Fruit fly (Drosophila melanogaster) whole organism, embryonic: ENCODE data around the gene Hpd.

Source experiments
- Atf3 ChIP-seq: fragments of 200-800 bp; sonication (Bioruptor generic); optimal IDR thresholded peaks from 3 replicates; lab custom pipeline; 2016; ENCODE audit warnings: missing biosample characterization, missing genetic modification characterization
- Awh ChIP-seq: fragments of 200-800 bp; sonication (Bioruptor generic); IDR thresholded peaks from 2 replicates; pipeline ENCODE4, ENCODE4 v1.3.6; 2022; ENCODE audit warnings: missing biosample characterization, missing genetic modification characterization
- BtbVII ChIP-seq: fragments of 200-800 bp; sonication (Bioruptor generic); optimal IDR thresholded peaks from 3 replicates; lab custom pipeline; 2017; ENCODE audit warnings: missing biosample characterization, mild to moderate bottlenecking, missing genetic modification characterization
- CG10462 ChIP-seq: fragments of 200-800 bp; sonication (Bioruptor generic); optimal IDR thresholded peaks from 2 replicates; lab custom pipeline; 2016; ENCODE audit warnings: missing biosample characterization, missing genetic modification characterization
- CG11696 ChIP-seq: fragments of 200-800 bp; sonication (Bioruptor generic); IDR thresholded peaks from 2 replicates; pipeline ENCODE4 v1.3.6; 2022; ENCODE audit warnings: missing biosample characterization, missing genetic modification characterization
- CG12155 ChIP-seq: fragments of 200-800 bp; sonication (Bioruptor generic); optimal IDR thresholded peaks from 3 replicates; lab custom pipeline; 2016; ENCODE audit warnings: missing biosample characterization, missing genetic modification characterization
- CG12219 ChIP-seq: fragments of 200-800 bp; sonication (Bioruptor generic); optimal IDR thresholded peaks from 3 replicates; lab custom pipeline; 2018; ENCODE audit warnings: missing biosample characterization, mild to moderate bottlenecking, missing genetic modification characterization
- CG13123 ChIP-seq: fragments of 200-800 bp; sonication (Bioruptor generic); optimal IDR thresholded peaks from 2 replicates; lab custom pipeline; 2016; ENCODE audit warnings: missing biosample characterization, missing genetic modification characterization
- CG13424 ChIP-seq: fragments of 200-800 bp; sonication (Bioruptor generic); optimal IDR thresholded peaks from 2 replicates; lab custom pipeline; 2019; ENCODE audit warnings: missing biosample characterization, mild to moderate bottlenecking, missing genetic modification characterization, moderate library complexity
- CG15011 ChIP-seq: fragments of 200-800 bp; sonication (Bioruptor generic); optimal IDR thresholded peaks from 3 replicates; lab custom pipeline; 2018; ENCODE audit warnings: missing biosample characterization, mild to moderate bottlenecking, missing genetic modification characterization
- CG15479 ChIP-seq: fragments of 200-800 bp; sonication (Bioruptor generic); optimal IDR thresholded peaks from 3 replicates; lab custom pipeline; 2019; ENCODE audit warnings: missing biosample characterization, mild to moderate bottlenecking, missing genetic modification characterization, moderate library complexity
- CG18599 ChIP-seq: fragments of 200-800 bp; sonication (Bioruptor generic); optimal IDR thresholded peaks from 3 replicates; lab custom pipeline; 2017; ENCODE audit warnings: missing biosample characterization, missing genetic modification characterization, mild to moderate bottlenecking, moderate library complexity, missing genetic modification reagents
- CG2120 ChIP-seq: fragments of 200-800 bp; sonication (Bioruptor generic); optimal IDR thresholded peaks from 3 replicates; lab custom pipeline; 2016; ENCODE audit warnings: missing biosample characterization, missing genetic modification characterization
- CG4707 ChIP-seq: fragments of 200-800 bp; sonication (Bioruptor generic); optimal IDR thresholded peaks from 2 replicates; lab custom pipeline; 2018; ENCODE audit warnings: missing biosample characterization, mild to moderate bottlenecking, missing genetic modification characterization, moderate library complexity
- CG7556 ChIP-seq: fragments of 200-800 bp; sonication (Bioruptor generic); optimal IDR thresholded peaks from 2 replicates; lab custom pipeline; 2017; ENCODE audit warnings: missing biosample characterization, mild to moderate bottlenecking, missing genetic modification characterization
- CG7928 ChIP-seq: fragments of 200-800 bp; sonication (Bioruptor generic); optimal IDR thresholded peaks from 2 replicates; lab custom pipeline; 2017; ENCODE audit warnings: missing biosample characterization, mild to moderate bottlenecking, missing genetic modification characterization
- Dbx ChIP-seq: fragments of 200-800 bp; sonication (Bioruptor generic); IDR thresholded peaks from 3 replicates; pipeline ENCODE4 v1.3.6; 2022; ENCODE audit warnings: missing biosample characterization, missing genetic modification characterization
- Dip3 ChIP-seq: fragments of 200-800 bp; sonication (Bioruptor generic); optimal IDR thresholded peaks from 3 replicates; lab custom pipeline; 2016; ENCODE audit warnings: missing biosample characterization, missing genetic modification characterization
- HLH3B ChIP-seq: fragments of 200-800 bp; sonication (Bioruptor generic); IDR thresholded peaks from 2 replicates; pipeline ENCODE4 v1.3.6; 2022; ENCODE audit warnings: missing biosample characterization, missing genetic modification characterization
- HLH54F ChIP-seq: fragments of 200-800 bp; sonication (Bioruptor generic); optimal IDR thresholded peaks from 3 replicates; lab custom pipeline; 2016; ENCODE audit warnings: missing biosample characterization, missing genetic modification characterization
- HmgZ ChIP-seq: fragments of 200-800 bp; sonication (Bioruptor generic); optimal IDR thresholded peaks from 2 replicates; lab custom pipeline; 2018; ENCODE audit warnings: missing biosample characterization, mild to moderate bottlenecking, missing genetic modification characterization
- NfI ChIP-seq: fragments of 200-800 bp; sonication (Bioruptor generic); optimal IDR thresholded peaks from 3 replicates; lab custom pipeline; 2018; ENCODE audit warnings: missing biosample characterization, mild to moderate bottlenecking, missing genetic modification characterization, moderate library complexity
- Sox102F ChIP-seq: fragments of 200-800 bp; sonication (Bioruptor generic); optimal IDR thresholded peaks from 2 replicates; lab custom pipeline; 2018; ENCODE audit warnings: missing biosample characterization, mild to moderate bottlenecking, missing genetic modification characterization, moderate library complexity
- TFAM ChIP-seq: fragments of 200-800 bp; sonication (Bioruptor generic); optimal IDR thresholded peaks from 2 replicates; lab custom pipeline; 2017; ENCODE audit warnings: missing biosample characterization, missing genetic modification characterization, inconsistent platforms
- Taf1 ChIP-seq: fragments of 200-800 bp; sonication (Bioruptor generic); IDR thresholded peaks from 2 replicates; pipeline ENCODE4 v1.3.6; 2022; ENCODE audit warnings: missing biosample characterization, missing genetic modification characterization
- Vsx1 ChIP-seq: fragments of 200-800 bp; sonication (Bioruptor generic); optimal IDR thresholded peaks from 2 replicates; lab custom pipeline; 2017; ENCODE audit warnings: missing biosample characterization, mild to moderate bottlenecking, missing genetic modification characterization, missing genetic modification reagents
- ac ChIP-seq: fragments of 200-800 bp; sonication (Bioruptor generic); optimal IDR thresholded peaks from 3 replicates; lab custom pipeline; 2017; ENCODE audit warnings: missing biosample characterization, mild to moderate bottlenecking, missing genetic modification characterization
- cg ChIP-seq: fragments of 200-800 bp; sonication (Bioruptor generic); optimal IDR thresholded peaks from 3 replicates; lab custom pipeline; 2019; ENCODE audit warnings: missing biosample characterization, mild to moderate bottlenecking, missing genetic modification characterization, moderate library complexity
- chif ChIP-seq, 2 experiments: fragments of 200-800 bp; sonication (Bioruptor generic); optimal IDR thresholded peaks; 3 replicates each; lab custom pipeline; 2016; ENCODE audit warnings: missing biosample characterization in 2 of 2, missing genetic modification characterization in 2 of 2
- chm ChIP-seq: fragments of 200-800 bp; sonication (Bioruptor generic); IDR thresholded peaks from 2 replicates; pipeline ENCODE4 v1.3.6; 2022; ENCODE audit warnings: missing biosample characterization, missing genetic modification characterization
- corto ChIP-seq: fragments of 200-800 bp; sonication (Bioruptor generic); optimal IDR thresholded peaks from 2 replicates; lab custom pipeline; 2016; ENCODE audit warnings: missing biosample characterization, mild to moderate bottlenecking, missing genetic modification characterization, moderate library complexity
- ewg ChIP-seq: fragments of 200-800 bp; sonication (Bioruptor generic); optimal IDR thresholded peaks from 3 replicates; lab custom pipeline; 2017; ENCODE audit warnings: mild to moderate bottlenecking, missing biosample characterization, missing genetic modification reagents, missing genetic modification characterization
- fd102C ChIP-seq: fragments of 200-800 bp; sonication (Bioruptor generic); optimal IDR thresholded peaks from 2 replicates; lab custom pipeline; 2018; ENCODE audit warnings: missing biosample characterization, mild to moderate bottlenecking, missing genetic modification characterization, moderate library complexity
- gcm ChIP-seq: fragments of 200-800 bp; sonication (Bioruptor generic); optimal IDR thresholded peaks from 2 replicates; lab custom pipeline; 2019; ENCODE audit warnings: missing biosample characterization, mild to moderate bottlenecking, missing genetic modification characterization, moderate library complexity
- gem ChIP-seq: fragments of 200-800 bp; sonication (Bioruptor generic); optimal IDR thresholded peaks from 2 replicates; lab custom pipeline; 2019; ENCODE audit warnings: missing biosample characterization, mild to moderate bottlenecking, missing genetic modification characterization, moderate library complexity
- grau ChIP-seq: fragments of 200-800 bp; optimal IDR thresholded peaks from 3 replicates; lab custom pipeline; 2019; ENCODE audit warnings: missing biosample characterization, mild to moderate bottlenecking, missing genetic modification characterization, moderate library complexity
- luna ChIP-seq: fragments of 200-800 bp; sonication (Bioruptor generic); optimal IDR thresholded peaks from 2 replicates; lab custom pipeline; 2016; ENCODE audit warnings: missing biosample characterization, missing genetic modification characterization
- nmo ChIP-seq: fragments of 200-800 bp; sonication (Bioruptor generic); optimal IDR thresholded peaks from 2 replicates; lab custom pipeline; 2018; ENCODE audit warnings: missing biosample characterization, mild to moderate bottlenecking, missing genetic modification characterization, moderate library complexity
- pum ChIP-seq: fragments of 200-800 bp; sonication (Bioruptor generic); optimal IDR thresholded peaks from 2 replicates; lab custom pipeline; 2016; ENCODE audit warnings: missing biosample characterization, missing genetic modification characterization
- sens ChIP-seq: fragments of 200-800 bp; sonication (Bioruptor generic); peaks from one replicate; lab custom pipeline; 2016; ENCODE audit warnings: missing biosample characterization, missing genetic modification characterization
- slou ChIP-seq: fragments of 200-800 bp; sonication (Bioruptor generic); optimal IDR thresholded peaks from 3 replicates; lab custom pipeline; 2016; ENCODE audit warnings: missing biosample characterization, missing genetic modification characterization
- stc ChIP-seq: fragments of 200-800 bp; sonication (Bioruptor generic); IDR thresholded peaks from 2 replicates; pipeline ENCODE4 v1.3.6; 2022; ENCODE audit warnings: missing biosample characterization, missing genetic modification characterization
- twi ChIP-seq: fragments of 200-800 bp; optimal IDR thresholded peaks from 2 replicates; lab custom pipeline; 2019; ENCODE audit warnings: missing biosample characterization, mild to moderate bottlenecking, missing genetic modification characterization, moderate library complexity
- unc-4 ChIP-seq: fragments of 200-800 bp; sonication (Bioruptor generic); IDR thresholded peaks from 2 replicates; pipeline ENCODE4 v1.3.6; 2022; ENCODE audit warnings: missing biosample characterization, missing genetic modification characterization; ENCODE audit not compliant: partially characterized antibody
- vvl ChIP-seq: fragments of 200-800 bp; sonication (Bioruptor generic); IDR thresholded peaks from 2 replicates; pipeline ENCODE4 v1.3.6; 2022; ENCODE audit warnings: missing biosample characterization, missing genetic modification characterization
- wdn ChIP-seq: fragments of 200-800 bp; sonication (Bioruptor generic); IDR thresholded peaks from 2 replicates; pipeline ENCODE4 v1.3.6; 2022; ENCODE audit warnings: missing biosample characterization, missing genetic modification characterization
- wek ChIP-seq: fragments of 200-800 bp; sonication (Bioruptor generic); optimal IDR thresholded peaks from 3 replicates; lab custom pipeline; 2018; ENCODE audit warnings: missing biosample characterization, mild to moderate bottlenecking, missing genetic modification characterization, moderate library complexity
- yki ChIP-seq: fragments of >200 bp; optimal IDR thresholded peaks from 3 replicates; lab custom pipeline; 2018
- zen ChIP-seq: fragments of 200-800 bp; sonication (Bioruptor generic); optimal IDR thresholded peaks from 3 replicates; lab custom pipeline; 2018; ENCODE audit warnings: missing biosample characterization, mild to moderate bottlenecking, missing genetic modification characterization, moderate library complexity

The Hpd gene

DNA sequence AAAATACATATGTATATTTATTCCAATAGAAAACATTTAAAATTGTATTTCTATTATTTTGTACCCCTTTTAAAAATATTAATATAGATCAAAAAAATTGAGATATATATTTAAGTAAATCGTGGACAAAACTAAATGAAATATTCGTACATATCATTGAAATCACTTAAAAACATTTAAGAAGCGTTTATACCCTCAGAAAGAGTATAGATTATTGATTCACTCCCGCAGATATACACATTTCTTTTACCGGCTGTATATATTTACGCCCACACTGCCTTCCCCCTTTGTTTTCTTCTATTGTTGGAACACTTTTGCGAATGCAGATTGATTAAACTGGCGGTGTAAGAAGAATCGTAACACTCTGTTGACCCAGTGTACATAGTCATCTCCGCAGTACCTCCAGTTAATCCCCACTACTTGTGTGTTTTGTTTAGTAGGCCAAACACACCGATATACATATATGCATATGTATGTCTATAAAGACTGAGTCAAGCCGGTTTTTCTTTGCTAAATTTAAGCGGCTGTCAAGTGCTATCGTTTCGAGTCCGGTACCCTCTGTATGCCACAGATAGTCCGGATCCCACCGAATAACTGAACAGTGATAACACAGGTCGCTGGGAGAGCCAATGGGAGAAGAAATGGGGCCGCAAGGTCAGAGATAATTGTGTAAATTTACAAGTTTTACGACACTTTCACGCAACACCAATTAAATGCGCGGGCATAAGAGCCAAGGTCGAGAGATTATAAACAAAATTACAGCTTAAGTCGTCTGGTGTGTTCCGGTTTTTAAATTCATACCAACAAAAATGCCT lies 32.0 kb upstream of the Hpd start (continued):
- peak; percentile 32 for TF ChIP-seq ewg
- TF ChIP-seq grau (tag; lab: Kevin White, UChicago), result peak; percentile 54
- peak; percentile 27 for TF ChIP-seq NfI
- no peak for TF ChIP-seq Dip3 (GFP tag; lab: Kevin White, UChicago)
- peak; percentile 79 for TF ChIP-seq fd102C (GFP tag; lab: Kevin White, UChicago)
- TF ChIP-seq Sox102F, result peak; percentile 57
- TF ChIP-seq Taf1, result no peak
- peak; percentile 34 for TF ChIP-seq HLH54F
- peak; percentile 52; the same call in 1 of the 2 replicates for TF ChIP-seq Awh
- no peak for TF ChIP-seq corto (GFP tag; lab: Kevin White, UChicago)
- TF ChIP-seq unc-4 (GFP tag; lab: Robert Waterston, UW), result no peak
- TF ChIP-seq CG15011 (GFP tag; lab: Kevin White, UChicago), result peak; percentile 73
- peak; percentile 5 for TF ChIP-seq CG15479 (GFP tag; lab: Kevin White, UChicago)
- TF ChIP-seq CG13424, result peak; percentile 58
- TF ChIP-seq cg, result no peak
- TF ChIP-seq CG7928 (GFP tag; lab: Kevin White, UChicago), result no peak
- peak; percentile 95 for TF ChIP-seq sens (GFP tag; lab: Kevin White, UChicago)
- peak; percentile 31 for TF ChIP-seq CG2120 (GFP tag; lab: Kevin White, UChicago)
- TF ChIP-seq gem, result peak; percentile 44
- TF ChIP-seq HmgZ (tag; lab: Kevin White, UChicago), result peak; percentile 14
- TF ChIP-seq Dbx (GFP tag; lab: Robert Waterston, UW), result peak; percentile 44; the same call in 1 of the 3 replicates
- 0 out of 2 replicates have a peak, but pooled peaks have one; percentile 56 for TF ChIP-seq CG11696 (GFP tag; lab: Robert Waterston, UW)
- peak; percentile 45 to 70 for TF ChIP-seq chif (GFP tag; optimal IDR thresholded peaks at IDR 0.05; lab: Kevin White, UChicago)
- TF ChIP-seq CG13123, result peak; percentile 65
- no peak for TF ChIP-seq gcm (GFP tag; lab: Kevin White, UChicago)
- peak; percentile 40 for TF ChIP-seq slou
- TF ChIP-seq CG12219 (GFP tag; lab: Kevin White, UChicago), result peak; percentile 30
- TF ChIP-seq Vsx1 (GFP tag; lab: Kevin White, UChicago), result peak; percentile 38
- peak; percentile 17 for TF ChIP-seq pum (GFP tag; lab: Kevin White, UChicago)
- peak; percentile 6; the same call in 1 of the 2 replicates for TF ChIP-seq HLH3B (GFP tag; lab: Robert Waterston, UW)
- peak; percentile 54 for TF ChIP-seq TFAM
- TF ChIP-seq ac (GFP tag; lab: Kevin White, UChicago), result peak; percentile 79
- peak; percentile 38 for TF ChIP-seq nmo (GFP tag; lab: Kevin White, UChicago)
- TF ChIP-seq yki (lab: Kevin White, UChicago), result no peak
- peak; percentile 41 for TF ChIP-seq CG10462 (GFP tag; lab: Kevin White, UChicago)
- 0 out of 2 replicates have a peak, but pooled peaks have one; percentile 5 for TF ChIP-seq stc (GFP tag; lab: Robert Waterston, UW)
- TF ChIP-seq wek (GFP tag; lab: Kevin White, UChicago), result peak; percentile 83
- no peak for TF ChIP-seq BtbVII (GFP tag; lab: Kevin White, UChicago)
- TF ChIP-seq twi (tag; lab: Kevin White, UChicago), result no peak
- TF ChIP-seq vvl (GFP tag; lab: Robert Waterston, UW), result peak; percentile 46; the same call in 1 of the 2 replicates
- TF ChIP-seq CG12155 (GFP tag; lab: Kevin White, UChicago), result no peak
- peak; percentile 25 for TF ChIP-seq zen (tag; lab: Kevin White, UChicago)
- TF ChIP-seq CG7556 (GFP tag; lab: Kevin White, UChicago), result peak; percentile 44
- peak; percentile 58 for TF ChIP-seq CG4707 (GFP tag; lab: Kevin White, UChicago)
- peak; percentile 79 for TF ChIP-seq CG18599
- peak; percentile 5 for TF ChIP-seq luna (GFP tag; lab: Kevin White, UChicago)
- no peak for TF ChIP-seq wdn (GFP tag; lab: Robert Waterston, UW)
- no peak for TF ChIP-seq Atf3 (GFP tag; lab: Kevin White, UChicago)
- TF ChIP-seq chm (GFP tag; lab: Robert Waterston, UW), result 0 out of 2 replicates have a peak, but pooled peaks have one; percentile 32
